Fruit fly (Drosophila melanogaster): ENCODE data around the gene Rab19.

DNA sequence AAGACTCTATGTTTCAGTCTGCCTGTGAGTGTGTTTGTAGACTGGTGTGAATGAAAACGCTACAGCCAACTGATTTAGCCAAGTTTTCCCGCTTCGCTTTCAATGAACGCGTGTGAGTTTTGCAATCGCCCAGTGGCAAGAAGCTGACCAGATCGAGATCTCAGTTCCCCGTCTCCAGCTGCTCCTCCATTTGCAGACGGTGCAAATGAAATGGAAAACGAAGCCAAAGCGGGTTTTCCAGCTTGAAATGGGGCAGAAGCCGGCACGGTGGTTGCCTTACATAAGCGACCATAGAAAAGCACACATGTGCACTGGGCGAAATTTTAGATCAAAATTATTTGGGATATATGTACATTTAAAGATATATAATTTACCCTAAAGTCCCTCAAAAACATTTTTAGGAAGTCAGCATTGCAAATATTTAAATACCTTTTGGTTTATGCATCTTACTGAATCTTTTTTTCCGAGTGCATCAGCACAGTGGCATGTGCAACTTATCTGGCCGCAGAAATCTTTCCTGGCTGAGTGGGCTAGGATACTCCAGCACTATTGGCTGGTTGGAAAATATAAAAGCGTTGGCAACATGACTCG, 22.2 kb downstream of the Rab19 start, which contains the start of gene CG43059:
- TF ChIP-seq CG32121 (GFP tag; IDR thresholded peaks at IDR 0.05) (peak; percentile 93), EcR (GFP tag; optimal IDR thresholded peaks at IDR 0.05) (no peak), CG13204 (GFP tag; optimal IDR thresholded peaks at IDR 0.05) (no peak), fd96Ca (GFP tag; IDR thresholded peaks at IDR 0.05) (peak; percentile 87), CG4496 (GFP tag; IDR thresholded peaks at IDR 0.05) (peak; percentile 91), CG34367 (tag; optimal IDR thresholded peaks at IDR 0.05) (no peak), CG8301 (tag; optimal IDR thresholded peaks at IDR 0.05) (peak; percentile 88), CG17806 (tag; optimal IDR thresholded peaks at IDR 0.05) (no peak), CG12605 (GFP tag; IDR thresholded peaks at IDR 0.05) (peak; percentile 82), rn (GFP tag; IDR thresholded peaks at IDR 0.05) (peak; percentile 82), CG9948 (tag; optimal IDR thresholded peaks at IDR 0.05) (no peak)

Measured in whole organism, pupa.